Fruit fly (Drosophila melanogaster): Measurements from ENCODE around the gene CG15020.

CG15020 gene

dm6 chr3L:4406653-4407257 lies 14.7 kb upstream of the CG15020 start, which contains the start of gene TP53INP (continued):
- TF ChIP-seq CG11093 (GFP tag; IDR thresholded peaks at IDR 0.05): peak; percentile 62; the same call in 1 of the 3 replicates
- TF ChIP-seq jing (GFP tag; optimal IDR thresholded peaks at IDR 0.05): peak; percentile 65
- TF ChIP-seq zfh1 (GFP tag; IDR thresholded peaks at IDR 0.05): peak; percentile 60; the same call in 2 of the 3 replicates
- TF ChIP-seq CG10267 (tag; optimal IDR thresholded peaks at IDR 0.05): peak; percentile 87
- TF ChIP-seq pb (GFP tag; optimal IDR thresholded peaks at IDR 0.05): peak; percentile 55
- TF ChIP-seq p53 (GFP tag; optimal IDR thresholded peaks at IDR 0.05): no peak
- peak; percentile 76 for TF ChIP-seq CG6254 (GFP tag; optimal IDR thresholded peaks at IDR 0.05)
- peak; percentile 75 for TF ChIP-seq pum (GFP tag; optimal IDR thresholded peaks at IDR 0.05)
- TF ChIP-seq TFAM (GFP tag; optimal IDR thresholded peaks at IDR 0.05): peak; percentile 44
- peak; percentile 47; the same call in 1 of the 2 replicates for TF ChIP-seq tna (GFP tag; IDR thresholded peaks at IDR 0.05; ENCODE audit: partially characterized antibody)
- peak; percentile 55 for TF ChIP-seq YL-1 (GFP tag; optimal IDR thresholded peaks at IDR 0.05)
- no peak for TF ChIP-seq hbn (GFP tag; IDR thresholded peaks at IDR 0.05; ENCODE audit: partially characterized antibody)
- TF ChIP-seq D19A (tag; optimal IDR thresholded peaks at IDR 0.05): peak; percentile 100
- peak; percentile 91 for TF ChIP-seq dmrt11E (tag; optimal IDR thresholded peaks at IDR 0.05)
- peak; percentile 87 for TF ChIP-seq CG17385 (GFP tag; optimal IDR thresholded peaks at IDR 0.05)
- TF ChIP-seq HLH3B (GFP tag; IDR thresholded peaks at IDR 0.05): peak; percentile 68
- TF ChIP-seq CG2202 (tag; optimal IDR thresholded peaks at IDR 0.05): peak; percentile 76
- TF ChIP-seq CG8290 (GFP tag; optimal IDR thresholded peaks at IDR 0.05): peak; percentile 65
- TF ChIP-seq CG8290 (tag; optimal IDR thresholded peaks at IDR 0.05): peak; percentile 24 to 64
- TF ChIP-seq Ada2b (GFP tag; IDR thresholded peaks at IDR 0.05): 0 out of 2 replicates have a peak, but pooled peaks have one; percentile 41
- TF ChIP-seq CG13775 (GFP tag; optimal IDR thresholded peaks at IDR 0.05): peak; percentile 84
- TF ChIP-seq tll (GFP tag; optimal IDR thresholded peaks at IDR 0.05): peak in 1 of 2 experiments; percentile 23
- peak; percentile 52; the same call in 1 of the 2 replicates for TF ChIP-seq E2f2 (GFP tag; IDR thresholded peaks at IDR 0.05)
- TF ChIP-seq CG17568 (GFP tag; optimal IDR thresholded peaks at IDR 0.05): peak; percentile 82
- TF ChIP-seq CG14014 (GFP tag; IDR thresholded peaks at IDR 0.05): peak; percentile 68
- no peak for TF ChIP-seq otp (GFP tag; IDR thresholded peaks at IDR 0.05)
- TF ChIP-seq crc (GFP tag; optimal IDR thresholded peaks at IDR 0.05): peak; percentile 50
- peak; percentile 83 for TF ChIP-seq CG1529 (GFP tag; optimal IDR thresholded peaks at IDR 0.05)
- TF ChIP-seq psq (GFP tag; optimal IDR thresholded peaks at IDR 0.05): peak; percentile 46
- TF ChIP-seq btn (GFP tag; optimal IDR thresholded peaks at IDR 0.05): peak; percentile 48
- peak; percentile 96 for TF ChIP-seq CG8924 (tag; optimal IDR thresholded peaks at IDR 0.05)
- TF ChIP-seq lbe (GFP tag; optimal IDR thresholded peaks at IDR 0.05): peak; percentile 66
- TF ChIP-seq CG7786 (GFP tag; optimal IDR thresholded peaks at IDR 0.05): peak; percentile 73
- TF ChIP-seq dan (GFP tag; IDR thresholded peaks at IDR 0.05): no peak
- TF ChIP-seq CG33557 (GFP tag; optimal IDR thresholded peaks at IDR 0.05): peak; percentile 85
- TF ChIP-seq yki (optimal IDR thresholded peaks at IDR 0.05): no peak
- peak; percentile 83; the same call in 1 of the 2 replicates for TF ChIP-seq Atf6 (GFP tag; IDR thresholded peaks at IDR 0.05)
- TF ChIP-seq CG10147 (GFP tag; optimal IDR thresholded peaks at IDR 0.05): peak; percentile 93
- peak; percentile 8 for TF ChIP-seq stwl (tag; optimal IDR thresholded peaks at IDR 0.05)
- peak; percentile 72 for TF ChIP-seq kay (GFP tag; optimal IDR thresholded peaks at IDR 0.05)
- TF ChIP-seq Dek (tag; optimal IDR thresholded peaks at IDR 0.05): peak; percentile 82
- no peak for TF ChIP-seq CG3726 (GFP tag; IDR thresholded peaks at IDR 0.05)
- TF ChIP-seq tx (GFP tag; optimal IDR thresholded peaks at IDR 0.05): peak; percentile 44
- TF ChIP-seq CG14860 (GFP tag; IDR thresholded peaks at IDR 0.05; ENCODE audit: partially characterized antibody): no peak
- TF ChIP-seq grau (tag; optimal IDR thresholded peaks at IDR 0.05): peak; percentile 92
- no peak for TF ChIP-seq ara (GFP tag; IDR thresholded peaks at IDR 0.05)
- no peak for TF ChIP-seq hth (optimal IDR thresholded peaks at IDR 0.05)
- peak; percentile 30 for TF ChIP-seq emc (GFP tag; optimal IDR thresholded peaks at IDR 0.05)
- TF ChIP-seq Fer1 (GFP tag; optimal IDR thresholded peaks at IDR 0.05): peak; percentile 93
- peak; percentile 41; the same call in 1 of the 3 replicates for TF ChIP-seq CG6791 (GFP tag; IDR thresholded peaks at IDR 0.05; ENCODE audit: partially characterized antibody)

Data from whole organism, embryonic.